Worm (Caenorhabditis elegans) whole organism, early embryonic: Measurements from ENCODE around the gene F41E7.9.

ENCODE experiments used
- B0310.2 ChIP-seq: sonication (generic microtip); optimal IDR thresholded peaks from 2 replicates; lab custom pipeline; 2016; ENCODE audit warnings: mild to moderate bottlenecking, missing genetic modification characterization, missing compliant biosample characterization
- F13C5.2 ChIP-seq: sonication (generic microtip); optimal IDR thresholded peaks from 2 replicates; lab custom pipeline; 2017; ENCODE audit warnings: mild to moderate bottlenecking, missing genetic modification characterization, inconsistent platforms, missing compliant biosample characterization
- aly-1 ChIP-seq: sonication (generic microtip); optimal IDR thresholded peaks from 2 replicates; lab custom pipeline; 2016; ENCODE audit warnings: missing genetic modification characterization, missing compliant biosample characterization
- ama-1 ChIP-seq: fragments of 150-350 bp; optimal IDR thresholded peaks from 2 replicates; lab custom pipeline; 2014
- ceh-13 ChIP-seq: fragments of 200-800 bp; sonication (Bioruptor generic); optimal IDR thresholded peaks from 2 replicates; lab custom pipeline; 2018; ENCODE audit warnings: mild to moderate bottlenecking, missing genetic modification characterization, missing compliant biosample characterization
- ceh-36 ChIP-seq: sonication (generic microtip); optimal IDR thresholded peaks from 2 replicates; lab custom pipeline; 2016; ENCODE audit warnings: missing genetic modification characterization, inconsistent platforms, missing compliant biosample characterization
- ets-7 ChIP-seq: sonication (generic microtip); optimal IDR thresholded peaks from 2 replicates; lab custom pipeline; 2016; ENCODE audit warnings: missing genotype, missing genetic modification characterization, missing compliant biosample characterization
- flt-1 ChIP-seq: fragments of 200-800 bp; sonication (Bioruptor generic); IDR thresholded peaks from 2 replicates; pipeline ENCODE4 v1.3.6; 2022; ENCODE audit warnings: missing genetic modification characterization, missing compliant biosample characterization
- hmbx-1 ChIP-seq: sonication (generic microtip); optimal IDR thresholded peaks from 2 replicates; lab custom pipeline; 2016; ENCODE audit warnings: mild to moderate bottlenecking, missing genetic modification characterization, missing compliant biosample characterization
- hmg-4 ChIP-seq: fragments of 200-800 bp; sonication (Bioruptor generic); optimal IDR thresholded peaks from 2 replicates; lab custom pipeline; 2018; ENCODE audit warnings: mild to moderate bottlenecking, missing genetic modification characterization, missing compliant biosample characterization
- pes-1 ChIP-seq: fragments of 200-800 bp; sonication (Bioruptor generic); IDR thresholded peaks from 2 replicates; pipeline ENCODE4 v1.3.6; 2022; ENCODE audit warnings: missing genetic modification reagents, missing genetic modification characterization, missing compliant biosample characterization
- scrt-1 ChIP-seq: fragments of 200-800 bp; sonication (Bioruptor generic); IDR thresholded peaks from 2 replicates; pipeline ENCODE4 v1.3.6; 2022; ENCODE audit warnings: missing genetic modification characterization, missing compliant biosample characterization

DNA sequence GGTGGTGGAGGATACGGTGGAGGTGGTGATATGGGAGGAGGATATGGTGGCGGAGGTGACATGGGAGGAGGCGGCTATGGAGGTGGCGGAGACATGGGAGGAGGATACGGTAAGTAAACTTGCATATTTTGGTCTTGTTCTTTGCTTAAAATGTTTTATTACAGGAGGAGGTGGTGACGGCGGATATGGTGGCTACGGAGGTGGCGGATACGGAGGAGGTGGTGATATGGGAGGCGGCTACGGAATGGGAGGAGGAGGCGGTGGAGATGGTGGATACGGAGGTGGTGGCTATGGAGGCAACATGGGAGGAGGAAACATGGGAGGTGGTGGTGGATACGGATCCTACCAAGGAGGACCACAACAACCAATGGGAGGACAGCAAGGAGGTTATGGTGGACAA, 20.8 kb upstream of the F41E7.9 start:
- TF ChIP-seq flt-1 (GFP tag; lab: Robert Waterston, UW) (no peak), ama-1 (no peak), B0310.2 (tag; lab: Kevin White, UChicago) (no peak), aly-1 (peak; percentile 51), ceh-36 (tag; lab: Kevin White, UChicago) (no peak), pes-1 (GFP tag; lab: Robert Waterston, UW) (no peak), hmbx-1 (tag; lab: Kevin White, UChicago) (no peak), hmg-4 (GFP tag; lab: Kevin White, UChicago) (no peak), F13C5.2 (no peak), ceh-13 (GFP tag; lab: Kevin White, UChicago) (no peak), scrt-1 (GFP tag; lab: Robert Waterston, UW) (no peak), ets-7 (tag; lab: Kevin White, UChicago) (no peak)
